Fruit fly (Drosophila melanogaster) whole organism, adult: ENCODE measurements around the gene CG32713.

Experiments
- CG1620 ChIP-seq: fragments of 200-800 bp; sonication (Bioruptor generic); optimal IDR thresholded peaks from 2 replicates; lab custom pipeline; 2016; ENCODE audit warnings: missing biosample characterization, missing genetic modification characterization
- CG7045 ChIP-seq: fragments of 200-800 bp; sonication (Bioruptor generic); optimal IDR thresholded peaks from 2 replicates; lab custom pipeline; 2017; ENCODE audit warnings: missing biosample characterization, mild to moderate bottlenecking, missing genetic modification characterization
- Crg-1 ChIP-seq: fragments of 200-800 bp; sonication (Bioruptor generic); optimal IDR thresholded peaks from 2 replicates; lab custom pipeline; 2016; ENCODE audit warnings: missing biosample characterization, missing genetic modification characterization
- Hr96 ChIP-seq: fragments of 200-800 bp; sonication (Bioruptor generic); optimal IDR thresholded peaks from 2 replicates; lab custom pipeline; 2016; ENCODE audit warnings: missing biosample characterization, missing genetic modification characterization
- Mnt ChIP-seq: fragments of 200-800 bp; sonication (Bioruptor generic); optimal IDR thresholded peaks from 2 replicates; lab custom pipeline; 2016; ENCODE audit warnings: missing biosample characterization, mild to moderate bottlenecking, missing genetic modification characterization
- cnc ChIP-seq, 2 experiments: fragments of >200 bp; optimal IDR thresholded peaks; 2 replicates each; lab custom pipeline; 2017
- kay ChIP-seq: fragments of 200-800 bp; sonication (Bioruptor generic); peaks from one replicate; lab custom pipeline; 2016; ENCODE audit warnings: missing biosample characterization, missing genetic modification characterization, borderline replicate concordance
- pad ChIP-seq: fragments of 200-800 bp; sonication (Bioruptor generic); optimal IDR thresholded peaks from 3 replicates; lab custom pipeline; 2017; ENCODE audit warnings: missing biosample characterization, missing genetic modification characterization, mild to moderate bottlenecking, moderate library complexity, missing genetic modification reagents
- toe ChIP-seq: fragments of 200-800 bp; sonication (Bioruptor generic); optimal IDR thresholded peaks from 2 replicates; lab custom pipeline; 2016; ENCODE audit warnings: missing biosample characterization, missing genetic modification characterization

DNA sequence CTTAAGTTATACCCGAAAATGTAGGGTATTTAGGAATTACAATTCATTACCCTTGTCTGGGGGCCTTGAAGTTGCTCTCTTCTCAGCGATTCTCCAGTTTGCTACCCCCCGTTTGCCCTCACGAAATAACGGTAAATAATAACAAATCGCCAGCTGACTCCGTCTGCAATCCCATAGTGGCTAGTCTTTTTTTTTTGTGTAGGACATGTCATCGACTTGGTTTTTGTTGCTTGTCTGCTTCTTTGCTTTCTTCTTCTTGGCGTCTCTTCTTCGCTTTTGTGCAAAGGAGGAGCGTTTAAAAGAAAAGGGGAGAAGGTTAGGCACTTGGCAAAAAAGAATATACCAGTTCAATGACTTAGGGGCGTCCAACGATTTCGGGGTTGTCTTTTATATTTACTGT is 41.2 kb downstream of the CG32713 start:
- TF ChIP-seq CG1620 (no peak), kay (GFP tag; lab: Kevin White, UChicago) (no peak), toe (no peak), CG7045 (no peak), pad (GFP tag; lab: Kevin White, UChicago) (peak; percentile 68), Crg-1 (GFP tag; lab: Kevin White, UChicago) (no peak), Mnt (GFP tag; lab: Kevin White, UChicago) (no peak), cnc (optimal IDR thresholded peaks at IDR 0.05; lab: Kevin White, UChicago) (no peak), Hr96 (no peak)
